Fruit fly (Drosophila melanogaster) whole organism, pupa: ENCODE results near the gene CG4789.
A peak's percentile ranks its signal among the peaks of the same experiment; 100 is the strongest.

ENCODE experiments used
- CG34367 ChIP-seq: fragments of 200-800 bp; sonication (Bioruptor generic); optimal IDR thresholded peaks from 2 replicates; lab custom pipeline; 2018; ENCODE audit warnings: missing biosample characterization, mild to moderate bottlenecking, missing genetic modification characterization
- CG8159 ChIP-seq: fragments of 200-800 bp; sonication (Bioruptor generic); optimal IDR thresholded peaks from 3 replicates; lab custom pipeline; 2018; ENCODE audit warnings: missing biosample characterization, mild to moderate bottlenecking, missing genetic modification characterization, moderate library complexity
- D1 ChIP-seq: fragments of 200-800 bp; sonication (Bioruptor generic); optimal IDR thresholded peaks from 2 replicates; lab custom pipeline; 2018; ENCODE audit warnings: missing biosample characterization, mild to moderate bottlenecking, missing genetic modification characterization, moderate library complexity
- Ets98B ChIP-seq: fragments of 200-800 bp; sonication (Bioruptor generic); IDR thresholded peaks from 2 replicates; pipeline ENCODE4 v1.3.6; 2022; ENCODE audit warnings: missing biosample characterization, missing genetic modification characterization
- Pif1B ChIP-seq: fragments of 200-800 bp; sonication (Bioruptor generic); optimal IDR thresholded peaks from 3 replicates; lab custom pipeline; 2016; ENCODE audit warnings: missing biosample characterization, missing genetic modification characterization
- fd96Ca ChIP-seq: fragments of 200-800 bp; sonication (Bioruptor generic); IDR thresholded peaks from 3 replicates; pipeline ENCODE4 v1.3.6; 2022; ENCODE audit warnings: missing biosample characterization, missing genetic modification characterization

- peak; percentile 88 for TF ChIP-seq CG8159 (tag; lab: Kevin White, UChicago)
- peak; percentile 83 for TF ChIP-seq Pif1B (GFP tag; lab: Kevin White, UChicago)
- peak; percentile 87 for TF ChIP-seq Ets98B (GFP tag; lab: Robert Waterston, UW)
- TF ChIP-seq CG34367 (tag; lab: Kevin White, UChicago), result peak; percentile 87
- TF ChIP-seq D1, result peak; percentile 47
- peak; percentile 86 for TF ChIP-seq fd96Ca
Observed at dm6 chrX:16833097-16833496, 32.4 kb downstream of the CG4789 start.
